Fruit fly (Drosophila melanogaster) Kc167 (cell line): ENCODE data around the gene EloA.

Source experiments
- Myc ChIP-seq: fragments of >200 bp; optimal IDR thresholded peaks from 2 replicates; lab custom pipeline; 2017; ENCODE audit warnings: missing external identifiers
- Sin3A ChIP-seq: fragments of >200 bp; optimal IDR thresholded peaks from 2 replicates; lab custom pipeline; 2018; ENCODE audit warnings: missing external identifiers
- h ChIP-seq: fragments of >200 bp; optimal IDR thresholded peaks from 3 replicates; lab custom pipeline; 2018; ENCODE audit warnings: missing external identifiers
- insv ChIP-seq: fragments of >200 bp; optimal IDR thresholded peaks from 3 replicates; lab custom pipeline; 2018; ENCODE audit warnings: missing external identifiers
- psq ChIP-seq: fragments of >200 bp; optimal IDR thresholded peaks from 2 replicates; lab custom pipeline; 2017; ENCODE audit warnings: missing external identifiers
- ttk ChIP-seq: sonication (Bioruptor generic); optimal IDR thresholded peaks from 2 replicates; lab custom pipeline; 2017; ENCODE audit warnings: missing external identifiers

dm6 chr3R:23260569-23260968, 9.2 kb downstream of the EloA start:
- no peak for TF ChIP-seq h
- no peak for TF ChIP-seq Myc (lab: Kevin White, UChicago)
- no peak for TF ChIP-seq psq (lab: Kevin White, UChicago)
- TF ChIP-seq Sin3A = no peak
- TF ChIP-seq ttk (lab: Kevin White, UChicago) = no peak
- TF ChIP-seq insv = no peak
